Fruit fly (Drosophila melanogaster) whole organism, embryonic: Measurements from ENCODE around the gene nxf2.

Experiments
- Ada2b ChIP-seq: fragments of 200-800 bp; sonication (Bioruptor generic); IDR thresholded peaks from 2 replicates; pipeline ENCODE4 v1.3.6; 2022; ENCODE audit warnings: missing biosample characterization, missing genetic modification characterization
- Asciz ChIP-seq: fragments of 200-800 bp; sonication (Bioruptor generic); optimal IDR thresholded peaks from 2 replicates; lab custom pipeline; 2017; ENCODE audit warnings: missing biosample characterization, mild to moderate bottlenecking, missing genetic modification characterization, missing genetic modification reagents
- BtbVII ChIP-seq: fragments of 200-800 bp; sonication (Bioruptor generic); optimal IDR thresholded peaks from 3 replicates; lab custom pipeline; 2017; ENCODE audit warnings: missing biosample characterization, mild to moderate bottlenecking, missing genetic modification characterization
- CG10565 ChIP-seq: fragments of 200-800 bp; sonication (Bioruptor generic); optimal IDR thresholded peaks from 3 replicates; lab custom pipeline; 2016; ENCODE audit warnings: missing biosample characterization, mild to moderate bottlenecking, missing genetic modification characterization
- CG11093 ChIP-seq: fragments of 200-800 bp; sonication (Bioruptor generic); IDR thresholded peaks from 3 replicates; pipeline ENCODE4 v1.3.6; 2022; ENCODE audit warnings: missing biosample characterization, missing genetic modification characterization
- CG11560 ChIP-seq: fragments of 200-800 bp; sonication (Bioruptor generic); IDR thresholded peaks from 3 replicates; pipeline ENCODE4 v1.3.6; 2022; ENCODE audit warnings: missing biosample characterization, missing genetic modification characterization
- CG12219 ChIP-seq: fragments of 200-800 bp; sonication (Bioruptor generic); optimal IDR thresholded peaks from 3 replicates; lab custom pipeline; 2018; ENCODE audit warnings: missing biosample characterization, mild to moderate bottlenecking, missing genetic modification characterization
- CG12299 ChIP-seq: fragments of 200-800 bp; sonication (Bioruptor generic); optimal IDR thresholded peaks from 2 replicates; lab custom pipeline; 2018; ENCODE audit warnings: missing biosample characterization, mild to moderate bottlenecking, missing genetic modification characterization
- CG1603 ChIP-seq: fragments of 200-800 bp; sonication (Bioruptor generic); optimal IDR thresholded peaks from 2 replicates; lab custom pipeline; 2019; ENCODE audit warnings: missing biosample characterization, mild to moderate bottlenecking, missing genetic modification characterization, moderate library complexity
- CG16779 ChIP-seq: fragments of 200-800 bp; sonication (Bioruptor generic); IDR thresholded peaks from 2 replicates; pipeline ENCODE4 v1.3.6; 2022; ENCODE audit warnings: missing biosample characterization, missing genetic modification characterization
- CG16815 ChIP-seq: fragments of 200-800 bp; sonication (Bioruptor generic); optimal IDR thresholded peaks from 3 replicates; lab custom pipeline; 2017; ENCODE audit warnings: missing biosample characterization, mild to moderate bottlenecking, missing genetic modification characterization
- CG16863 ChIP-seq: fragments of 200-800 bp; sonication (Bioruptor generic); optimal IDR thresholded peaks from 3 replicates; lab custom pipeline; 2016; ENCODE audit warnings: missing biosample characterization, missing genetic modification characterization
- CG17359 ChIP-seq: fragments of 200-800 bp; sonication (Bioruptor generic); optimal IDR thresholded peaks from 3 replicates; lab custom pipeline; 2018; ENCODE audit warnings: missing biosample characterization, mild to moderate bottlenecking, missing genetic modification characterization, moderate library complexity
- CG17361 ChIP-seq: fragments of 200-800 bp; sonication (Bioruptor generic); IDR thresholded peaks from 3 replicates; pipeline ENCODE4 v1.3.6; 2022; ENCODE audit warnings: missing biosample characterization, missing genetic modification characterization
- CG18262 ChIP-seq: fragments of 200-800 bp; optimal IDR thresholded peaks from 3 replicates; lab custom pipeline; 2019; ENCODE audit warnings: missing biosample characterization, mild to moderate bottlenecking, missing genetic modification characterization, moderate library complexity
- CG30020 ChIP-seq: fragments of 200-800 bp; optimal IDR thresholded peaks from 2 replicates; lab custom pipeline; 2019; ENCODE audit warnings: missing biosample characterization, mild to moderate bottlenecking, missing genetic modification characterization, moderate library complexity
- CG31441 ChIP-seq: fragments of 200-800 bp; sonication (Bioruptor generic); IDR thresholded peaks from 2 replicates; pipeline ENCODE4 v1.3.6; 2022; ENCODE audit warnings: missing biosample characterization, missing genetic modification characterization
- CG33213 ChIP-seq: fragments of 200-800 bp; sonication (Bioruptor generic); optimal IDR thresholded peaks from 3 replicates; lab custom pipeline; 2016; ENCODE audit warnings: missing biosample characterization, missing genetic modification characterization
- CG34224 ChIP-seq: fragments of 200-800 bp; sonication (Bioruptor generic); IDR thresholded peaks from 3 replicates; pipeline ENCODE4 v1.3.6; 2022; ENCODE audit warnings: missing biosample characterization, missing genetic modification characterization; ENCODE audit not compliant: partially characterized antibody
- CG4282 ChIP-seq: fragments of 200-800 bp; sonication (Bioruptor generic); optimal IDR thresholded peaks from 2 replicates; lab custom pipeline; 2016; ENCODE audit warnings: missing biosample characterization, missing genetic modification characterization
- CG5953 ChIP-seq: fragments of 200-800 bp; sonication (Bioruptor generic); IDR thresholded peaks from 2 replicates; pipeline ENCODE4 v1.3.6; 2022; ENCODE audit warnings: missing biosample characterization, missing genetic modification characterization
- CG6791 ChIP-seq: fragments of 200-800 bp; sonication (Bioruptor generic); IDR thresholded peaks from 3 replicates; pipeline ENCODE4 v1.3.6; 2022; ENCODE audit warnings: missing biosample characterization, missing genetic modification characterization; ENCODE audit not compliant: partially characterized antibody
- CG7963 ChIP-seq: fragments of 200-800 bp; sonication (Bioruptor generic); IDR thresholded peaks from 3 replicates; pipeline ENCODE4 v1.3.6; 2022; ENCODE audit warnings: missing biosample characterization, missing genetic modification characterization; ENCODE audit not compliant: partially characterized antibody
- CG8089 ChIP-seq: fragments of 200-800 bp; sonication (Bioruptor generic); optimal IDR thresholded peaks from 3 replicates; lab custom pipeline; 2016; ENCODE audit warnings: missing biosample characterization, missing genetic modification characterization
- CG9609 ChIP-seq: fragments of 200-800 bp; sonication (Bioruptor generic); optimal IDR thresholded peaks from 3 replicates; lab custom pipeline; 2016; ENCODE audit warnings: missing biosample characterization, missing genetic modification characterization
- Dad ChIP-seq: fragments of 200-800 bp; sonication (Bioruptor generic); optimal IDR thresholded peaks from 3 replicates; lab custom pipeline; 2016; ENCODE audit warnings: missing biosample characterization, missing genetic modification characterization
- Dek ChIP-seq: fragments of 200-800 bp; sonication (Bioruptor generic); optimal IDR thresholded peaks from 3 replicates; lab custom pipeline; 2019; ENCODE audit warnings: missing biosample characterization, mild to moderate bottlenecking, missing genetic modification characterization, moderate library complexity
- Dll ChIP-seq: fragments of 200-800 bp; sonication (Bioruptor generic); IDR thresholded peaks from 4 replicates; pipeline ENCODE4 v1.3.6; 2022; ENCODE audit warnings: missing biosample characterization, missing genetic modification characterization; ENCODE audit not compliant: partially characterized antibody
- H15 ChIP-seq: fragments of 200-800 bp; sonication (Bioruptor generic); IDR thresholded peaks from 3 replicates; pipeline ENCODE4 v1.3.6; 2022; ENCODE audit warnings: missing biosample characterization, missing genetic modification characterization
- MESR4 ChIP-seq: fragments of 200-800 bp; sonication (Bioruptor generic); optimal IDR thresholded peaks from 2 replicates; lab custom pipeline; 2018; ENCODE audit warnings: missing biosample characterization, mild to moderate bottlenecking, missing genetic modification characterization, moderate library complexity
- Meics ChIP-seq: fragments of 200-800 bp; sonication (Bioruptor generic); optimal IDR thresholded peaks from 2 replicates; lab custom pipeline; 2017; ENCODE audit warnings: missing biosample characterization, mild to moderate bottlenecking, missing genetic modification characterization
- NC2α ChIP-seq: fragments of 200-800 bp; sonication (Bioruptor generic); optimal IDR thresholded peaks from 2 replicates; lab custom pipeline; 2016; ENCODE audit warnings: missing biosample characterization, missing genetic modification characterization
- Sin3A ChIP-seq: fragments of >200 bp; optimal IDR thresholded peaks from 2 replicates; lab custom pipeline; 2018
- Ssrp ChIP-seq: fragments of 200-800 bp; sonication (Bioruptor generic); optimal IDR thresholded peaks from 2 replicates; lab custom pipeline; 2018; ENCODE audit warnings: missing biosample characterization, mild to moderate bottlenecking, missing genetic modification characterization, moderate library complexity
- Trl ChIP-seq, 3 experiments: fragments of >200 bp in 2 of 3; fragments of 200-800 bp in 1 of 3; sonication (Bioruptor generic) in 1 of 3; optimal IDR thresholded peaks; 2 replicates in 1 of 3; 3 replicates in 2 of 3; lab custom pipeline; 2016 to 2017; ENCODE audit warnings: missing biosample characterization in 1 of 3, missing genetic modification characterization in 1 of 3
- chif ChIP-seq, 2 experiments: fragments of 200-800 bp; sonication (Bioruptor generic); optimal IDR thresholded peaks; 3 replicates each; lab custom pipeline; 2016; ENCODE audit warnings: missing biosample characterization in 2 of 2, missing genetic modification characterization in 2 of 2
- danr ChIP-seq: fragments of 200-800 bp; sonication (Bioruptor generic); IDR thresholded peaks from 2 replicates; pipeline ENCODE4 v1.3.6; 2022; ENCODE audit warnings: missing biosample characterization, missing genetic modification characterization
- dati ChIP-seq: fragments of 200-800 bp; sonication (Bioruptor generic); IDR thresholded peaks from 2 replicates; pipeline ENCODE4 v1.3.6; 2022; ENCODE audit warnings: missing biosample characterization, missing genetic modification characterization
- grau ChIP-seq: fragments of 200-800 bp; optimal IDR thresholded peaks from 3 replicates; lab custom pipeline; 2019; ENCODE audit warnings: missing biosample characterization, mild to moderate bottlenecking, missing genetic modification characterization, moderate library complexity
- gsb ChIP-seq: fragments of 200-800 bp; sonication (Bioruptor generic); IDR thresholded peaks from 2 replicates; pipeline ENCODE4 v1.3.6; 2022; ENCODE audit warnings: missing biosample characterization, missing genetic modification characterization
- lmd ChIP-seq: fragments of 200-800 bp; sonication (Bioruptor generic); IDR thresholded peaks from 2 replicates; pipeline ENCODE4 v1.3.6; 2022; ENCODE audit warnings: missing biosample characterization, missing genetic modification characterization
- maf-S ChIP-seq: fragments of 200-800 bp; sonication (Bioruptor generic); optimal IDR thresholded peaks from 2 replicates; lab custom pipeline; 2016; ENCODE audit warnings: missing biosample characterization, missing genetic modification characterization
- nerfin-2 ChIP-seq: fragments of 200-800 bp; sonication (Bioruptor generic); IDR thresholded peaks from 2 replicates; pipeline ENCODE4 v1.3.6; 2022; ENCODE audit warnings: missing biosample characterization, missing genetic modification characterization; ENCODE audit not compliant: partially characterized antibody
- onecut ChIP-seq: fragments of 200-800 bp; sonication (Bioruptor generic); IDR thresholded peaks from 2 replicates; pipeline ENCODE4 v1.3.6; 2022; ENCODE audit warnings: missing biosample characterization, missing genetic modification characterization
- sc ChIP-seq, 3 experiments: fragments of >200 bp in 2 of 3; fragments of 200-800 bp in 1 of 3; sonication (Bioruptor generic) in 1 of 3; optimal IDR thresholded peaks; 2 replicates in 2 of 3; 3 replicates in 1 of 3; lab custom pipeline; 2017; ENCODE audit warnings: mild to moderate bottlenecking in 1 of 3, missing biosample characterization in 1 of 3, missing genetic modification characterization in 1 of 3, missing genetic modification reagents in 1 of 3
- sisA ChIP-seq: fragments of 200-800 bp; sonication (Bioruptor generic); IDR thresholded peaks from 2 replicates; pipeline ENCODE4 v1.3.6; 2022; ENCODE audit warnings: missing biosample characterization, missing genetic modification characterization
- slou ChIP-seq: fragments of 200-800 bp; sonication (Bioruptor generic); optimal IDR thresholded peaks from 3 replicates; lab custom pipeline; 2016; ENCODE audit warnings: missing biosample characterization, missing genetic modification characterization
- tin ChIP-seq: fragments of 200-800 bp; sonication (Bioruptor generic); optimal IDR thresholded peaks from 3 replicates; lab custom pipeline; 2016; ENCODE audit warnings: missing biosample characterization, missing genetic modification characterization
- tup ChIP-seq: fragments of 200-800 bp; sonication (Bioruptor generic); optimal IDR thresholded peaks from 2 replicates; lab custom pipeline; 2016; ENCODE audit warnings: missing biosample characterization, mild to moderate bottlenecking, missing genetic modification characterization, moderate library complexity
- vnd ChIP-seq: fragments of 200-800 bp; sonication (Bioruptor generic); IDR thresholded peaks from 3 replicates; pipeline ENCODE4 v1.3.6; 2022; ENCODE audit warnings: missing biosample characterization, missing genetic modification characterization; ENCODE audit not compliant: partially characterized antibody

nxf2 gene

DNA sequence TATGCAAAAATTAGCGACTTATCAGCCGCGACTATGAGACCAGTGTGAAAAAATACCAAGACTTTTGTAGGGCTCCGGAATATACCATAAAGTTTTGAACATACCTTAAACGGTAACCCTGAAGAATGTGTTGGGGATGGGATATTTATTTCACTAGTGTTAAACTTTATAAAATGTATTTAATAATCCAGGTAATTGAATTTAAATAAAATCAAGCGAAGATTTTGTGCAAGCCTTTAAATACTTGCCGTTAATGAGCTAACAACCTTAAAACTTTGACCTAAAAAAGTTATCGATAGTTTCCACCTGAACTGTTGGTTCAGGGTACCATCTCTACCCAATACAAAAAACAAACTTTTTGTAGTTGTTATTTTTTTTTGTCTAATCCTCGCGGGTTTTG lies 32.0 kb upstream of the nxf2 start, which contains the start of gene CG4101 (continued):
- TF ChIP-seq Trl (optimal IDR thresholded peaks at IDR 0.05; lab: Kevin White, UChicago) (no peak), Trl (GFP tag; optimal IDR thresholded peaks at IDR 0.05; lab: Kevin White, UChicago) (peak; percentile 82), CG6791 (peak; percentile 52; the same call in 1 of the 3 replicates), CG4282 (GFP tag; lab: Kevin White, UChicago) (no peak), slou (peak; percentile 77), CG1603 (peak; percentile 71), onecut (GFP tag; lab: Robert Waterston, UW) (peak; percentile 30), nerfin-2 (GFP tag; lab: Robert Waterston, UW) (no peak), CG12219 (peak; percentile 64), Dll (peak; percentile 93), CG16863 (GFP tag; lab: Kevin White, UChicago) (peak; percentile 64), lmd (peak; percentile 75), CG8089 (GFP tag; lab: Kevin White, UChicago) (peak; percentile 22), CG17361 (GFP tag; lab: Robert Waterston, UW) (peak; percentile 71), CG9609 (GFP tag; lab: Kevin White, UChicago) (peak; percentile 62), CG11093 (GFP tag; lab: Robert Waterston, UW) (peak; percentile 68; the same call in 2 of the 3 replicates), sc (optimal IDR thresholded peaks at IDR 0.05; lab: Kevin White, UChicago) (no peak), sc (GFP tag; optimal IDR thresholded peaks at IDR 0.05; lab: Kevin White, UChicago) (no peak), Sin3A (lab: Kevin White, UChicago) (peak; percentile 43), Dek (tag; lab: Kevin White, UChicago) (peak; percentile 77), CG10565 (peak; percentile 42), gsb (GFP tag; lab: Robert Waterston, UW) (no peak), tup (GFP tag; lab: Kevin White, UChicago) (peak; percentile 65), CG18262 (tag; lab: Kevin White, UChicago) (peak; percentile 70), vnd (peak; percentile 75), Meics (GFP tag; lab: Kevin White, UChicago) (peak; percentile 69), Ada2b (GFP tag; lab: Robert Waterston, UW) (peak; percentile 70), Dad (GFP tag; lab: Kevin White, UChicago) (peak; percentile 41), CG11560 (tag; lab: Robert Waterston, UW) (0 out of 3 replicates have a peak, but pooled peaks have one; percentile 48), CG5953 (GFP tag; lab: Robert Waterston, UW) (no peak), CG33213 (GFP tag; lab: Kevin White, UChicago) (peak; percentile 73), grau (tag; lab: Kevin White, UChicago) (peak; percentile 83), danr (peak; percentile 57), dati (no peak), CG12299 (tag; lab: Kevin White, UChicago) (peak; percentile 79), CG31441 (GFP tag; lab: Robert Waterston, UW) (peak; percentile 65), BtbVII (GFP tag; lab: Kevin White, UChicago) (peak; percentile 51), chif (GFP tag; optimal IDR thresholded peaks at IDR 0.05; lab: Kevin White, UChicago) (peak; percentile 54 to 79), CG16815 (GFP tag; lab: Kevin White, UChicago) (peak; percentile 33), CG16779 (GFP tag; lab: Robert Waterston, UW) (0 out of 2 replicates have a peak, but pooled peaks have one; percentile 13), CG7963 (GFP tag; lab: Robert Waterston, UW) (no peak), sisA (GFP tag; lab: Robert Waterston, UW) (peak; percentile 72), CG17359 (peak; percentile 63), Ssrp (peak; percentile 75), NC2α (GFP tag; lab: Kevin White, UChicago) (peak; percentile 24), H15 (GFP tag; lab: Robert Waterston, UW) (peak; percentile 58; the same call in 1 of the 3 replicates), CG34224 (GFP tag; lab: Robert Waterston, UW) (peak; percentile 87), Asciz (peak; percentile 51), MESR4 (GFP tag; lab: Kevin White, UChicago) (no peak), tin (peak; percentile 76), CG30020 (tag; lab: Kevin White, UChicago) (peak; percentile 79), maf-S (GFP tag; lab: Kevin White, UChicago) (peak; percentile 74)
